Worm (Caenorhabditis elegans) whole organism, L4/young adult: ENCODE results near the gene str-48.
A peak's percentile ranks its signal among the peaks of the same experiment; 100 is the strongest.

Source experiments
- W03F9.2 ChIP-seq: fragments of 150-350 bp; optimal IDR thresholded peaks from 2 replicates; lab custom pipeline; 2014; ENCODE audit warnings: missing biosample characterization, missing genetic modification characterization
- dao-5 ChIP-seq: sonication (generic microtip); optimal IDR thresholded peaks from 2 replicates; lab custom pipeline; 2016; ENCODE audit warnings: missing genotype, missing genetic modification characterization, moderate library complexity, missing compliant biosample characterization
- him-1 ChIP-seq: sonication (generic microtip); optimal IDR thresholded peaks from 2 replicates; lab custom pipeline; 2016; ENCODE audit warnings: missing genotype, missing genetic modification reagents, missing genetic modification characterization, missing compliant biosample characterization

DNA sequence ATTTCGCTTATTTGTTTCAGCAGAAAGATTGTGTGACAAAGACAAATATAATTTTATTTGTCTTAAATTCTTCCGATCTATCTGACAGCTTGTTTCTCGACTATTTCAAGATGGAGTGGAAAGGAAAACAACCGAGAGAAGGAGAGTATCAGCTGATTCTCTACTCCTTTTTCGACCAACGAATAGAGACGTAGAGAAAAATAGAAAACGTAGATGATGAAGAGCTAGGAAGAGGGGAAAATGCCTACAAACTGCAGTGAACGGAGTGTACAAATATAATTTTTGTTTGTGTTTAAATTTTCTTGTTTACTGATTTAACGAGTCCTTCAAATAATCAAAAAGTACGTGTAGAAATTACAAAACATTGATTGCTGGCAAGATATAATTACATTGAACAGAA is 25.9 kb downstream of the str-48 start:
- TF ChIP-seq him-1 (tag; lab: Kevin White, UChicago) = no peak
- TF ChIP-seq W03F9.2 = peak; percentile 21
- TF ChIP-seq dao-5 (tag; lab: Kevin White, UChicago) = no peak
